Fruit fly (Drosophila melanogaster): ENCODE data around the gene Osi22.

The Osi22 gene

dm6 chr3R:13271758-13272157, 18.7 kb upstream of the Osi22 start, which contains the start of gene TBC1D5 (continued):
- no peak for TF ChIP-seq CG7372 (GFP tag; IDR thresholded peaks at IDR 0.05)
- TF ChIP-seq CG2202 (tag; optimal IDR thresholded peaks at IDR 0.05) = no peak
- no peak for TF ChIP-seq sima (GFP tag; optimal IDR thresholded peaks at IDR 0.05)
- TF ChIP-seq CG14710 (tag; optimal IDR thresholded peaks at IDR 0.05) = peak; percentile 47
- TF ChIP-seq CG16813 (GFP tag; IDR thresholded peaks at IDR 0.05; ENCODE audit: partially characterized antibody) = no peak
- TF ChIP-seq Stat92E (GFP tag; optimal IDR thresholded peaks at IDR 0.05) = peak in 1 of 3 experiments; percentile 3
- TF ChIP-seq CG10267 (tag; optimal IDR thresholded peaks at IDR 0.05) = peak; percentile 18
- peak; percentile 76 for TF ChIP-seq sens (GFP tag)
- TF ChIP-seq MESR4 (GFP tag; optimal IDR thresholded peaks at IDR 0.05) = peak; percentile 79
- peak; percentile 32 for TF ChIP-seq Ets97D (GFP tag; optimal IDR thresholded peaks at IDR 0.05)
- peak; percentile 88 for TF ChIP-seq gfzf (GFP tag; optimal IDR thresholded peaks at IDR 0.05)
- TF ChIP-seq trem (tag; optimal IDR thresholded peaks at IDR 0.05) = peak; percentile 4
- peak; percentile 7 for TF ChIP-seq CG17829 (tag; optimal IDR thresholded peaks at IDR 0.05)
- peak; percentile 1 for TF ChIP-seq CG2116 (GFP tag; optimal IDR thresholded peaks at IDR 0.05)
- TF ChIP-seq Dp (GFP tag; optimal IDR thresholded peaks at IDR 0.05) = peak; percentile 69
- no peak for TF ChIP-seq CG17361 (GFP tag; IDR thresholded peaks at IDR 0.05)
- TF ChIP-seq Lhr (GFP tag; optimal IDR thresholded peaks at IDR 0.05) = peak; percentile 11
- peak; percentile 22 for TF ChIP-seq HmgZ (tag; optimal IDR thresholded peaks at IDR 0.05)
- TF ChIP-seq Dek (tag; optimal IDR thresholded peaks at IDR 0.05) = no peak
- peak; percentile 67 for TF ChIP-seq CG4617 (GFP tag; optimal IDR thresholded peaks at IDR 0.05; ENCODE audit: borderline replicate concordance)
- TF ChIP-seq YL-1 (GFP tag; optimal IDR thresholded peaks at IDR 0.05) = peak; percentile 36

dm6 chr3R:13273462-13273861, 17.0 kb upstream of the Osi22 start:
- TF ChIP-seq vvl (GFP tag; IDR thresholded peaks at IDR 0.05) (peak; percentile 72; the same call in 1 of the 2 replicates), CG13894 (tag; optimal IDR thresholded peaks at IDR 0.05) (peak; percentile 42), ftz-f1 (GFP tag; optimal IDR thresholded peaks at IDR 0.05) (peak; percentile 30), CG13287 (GFP tag; IDR thresholded peaks at IDR 0.05; ENCODE audit: partially characterized antibody) (peak; percentile 27; the same call in 1 of the 2 replicates), crol (GFP tag; IDR thresholded peaks at IDR 0.05) (peak; percentile 52; the same call in 1 of the 2 replicates), CG34224 (GFP tag; IDR thresholded peaks at IDR 0.05; ENCODE audit: partially characterized antibody) (peak; percentile 45; the same call in 1 of the 3 replicates), CG12769 (tag; optimal IDR thresholded peaks at IDR 0.05) (peak; percentile 76), NFAT (GFP tag; IDR thresholded peaks at IDR 0.05) (no peak), Med (GFP tag) (peak; percentile 8), Eip74EF (GFP tag; optimal IDR thresholded peaks at IDR 0.05) (peak in 1 of 2 experiments; percentile 94), TFAM (GFP tag; optimal IDR thresholded peaks at IDR 0.05) (no peak), CG16813 (GFP tag; IDR thresholded peaks at IDR 0.05; ENCODE audit: partially characterized antibody) (0 out of 3 replicates have a peak, but pooled peaks have one; percentile 11), Ada2b (GFP tag; IDR thresholded peaks at IDR 0.05) (no peak), sd (tag; optimal IDR thresholded peaks at IDR 0.05) (peak; percentile 63), oc (tag; optimal IDR thresholded peaks at IDR 0.05) (peak; percentile 57), CG8924 (tag; optimal IDR thresholded peaks at IDR 0.05) (no peak), HmgD (GFP tag; optimal IDR thresholded peaks at IDR 0.05) (no peak), lab (GFP tag; optimal IDR thresholded peaks at IDR 0.05) (peak; percentile 10), CG11560 (tag; IDR thresholded peaks at IDR 0.05) (no peak), chinmo (GFP tag; IDR thresholded peaks at IDR 0.05; ENCODE audit: partially characterized antibody) (peak; percentile 97), mirr (GFP tag; optimal IDR thresholded peaks at IDR 0.05) (peak; percentile 33)

All from whole organism, embryonic.